Worm (Caenorhabditis elegans): Measurements from ENCODE around the gene sru-20.
"Not testable (repeated sequence)": the region's sequence is repeated elsewhere in the genome, so short reads cannot be mapped to it uniquely, and the experiment has no call there.

DNA sequence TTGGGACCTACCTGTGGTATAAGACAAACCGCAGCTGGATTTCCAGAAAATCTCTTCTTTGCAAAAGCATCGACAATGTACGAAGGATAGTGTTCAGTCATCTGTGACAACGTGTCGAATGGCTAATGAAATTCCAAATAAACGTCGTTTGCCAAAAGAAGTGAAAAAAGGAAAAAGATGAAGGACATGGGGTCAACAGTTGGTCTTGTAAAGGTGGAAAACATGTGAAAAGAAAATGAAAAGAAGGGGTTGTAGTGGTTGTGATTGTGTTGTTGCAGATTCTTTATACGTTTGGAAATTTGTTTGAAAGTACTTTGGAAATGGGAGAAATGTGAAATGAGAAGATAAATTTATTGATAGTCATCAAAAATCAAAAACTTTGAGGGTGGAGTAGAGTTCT lies 18.4 kb upstream of the sru-20 start, which contains the start of gene T04A11.1:
- TF ChIP-seq elt-2, nhr-11, rnt-1, ets-4 (tag; optimal IDR thresholded peaks at IDR 0.05): not testable (repeated sequence)
